Worm (Caenorhabditis elegans): Measurements from ENCODE around the gene cyd-1.

DNA sequence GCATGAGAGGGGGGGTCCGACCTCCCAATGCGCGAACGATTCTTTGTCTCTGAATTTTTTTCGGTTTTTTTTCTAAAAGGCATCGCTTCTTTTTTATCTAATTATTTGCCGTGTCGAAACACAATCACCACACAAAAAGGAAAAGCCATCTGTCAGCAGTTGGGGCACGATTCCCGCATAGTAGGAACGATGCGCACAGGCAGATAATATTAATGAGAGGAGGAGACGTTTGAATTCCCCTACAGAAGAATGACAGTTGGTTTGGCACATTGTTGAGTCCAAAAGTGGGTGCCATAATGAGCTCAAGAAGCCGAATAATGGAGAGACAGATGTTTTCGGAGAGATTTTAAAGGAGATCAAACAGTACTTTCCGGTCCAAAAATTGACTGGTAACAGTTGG, 4.3 kb downstream of the cyd-1 start:
- TF ChIP-seq egl-27 (tag; optimal IDR thresholded peaks at IDR 0.05) (no peak), lsy-2 (tag; optimal IDR thresholded peaks at IDR 0.05) (no peak), lin-13 (GFP tag; optimal IDR thresholded peaks at IDR 0.05) (no peak), lin-39 (tag; optimal IDR thresholded peaks at IDR 0.05) (no peak), sptf-1 (tag; optimal IDR thresholded peaks at IDR 0.05) (no peak), ceh-82 (tag; optimal IDR thresholded peaks at IDR 0.05) (no peak), fkh-10 (GFP tag; optimal IDR thresholded peaks at IDR 0.05) (no peak), Y116A8C.19 (tag; optimal IDR thresholded peaks at IDR 0.05; ENCODE audit: borderline replicate concordance) (no peak), lin-15B (tag; optimal IDR thresholded peaks at IDR 0.05) (no peak), C04F5.9 (tag; optimal IDR thresholded peaks at IDR 0.05) (no peak), tlp-1 (tag; optimal IDR thresholded peaks at IDR 0.05) (no peak)

Data from whole organism, L1 larva.